Fruit fly (Drosophila melanogaster) whole organism, embryonic: ENCODE results near the gene CG31224.

Experiments
- Atf6 ChIP-seq: fragments of 200-800 bp; sonication (Bioruptor generic); IDR thresholded peaks from 2 replicates; pipeline ENCODE4 v1.3.6; 2022; ENCODE audit warnings: missing biosample characterization, missing genetic modification characterization
- B-H1 ChIP-seq: fragments of 200-800 bp; sonication (Bioruptor generic); IDR thresholded peaks from 3 replicates; pipeline ENCODE4 v1.3.6; 2022; ENCODE audit warnings: missing biosample characterization, missing genetic modification characterization
- BtbVII ChIP-seq: fragments of 200-800 bp; sonication (Bioruptor generic); optimal IDR thresholded peaks from 3 replicates; lab custom pipeline; 2017; ENCODE audit warnings: missing biosample characterization, mild to moderate bottlenecking, missing genetic modification characterization
- CG10979 ChIP-seq: fragments of 200-800 bp; sonication (Bioruptor generic); optimal IDR thresholded peaks from 2 replicates; lab custom pipeline; 2018; ENCODE audit warnings: missing biosample characterization, mild to moderate bottlenecking, missing genetic modification characterization, moderate library complexity
- CG11085 ChIP-seq: fragments of 200-800 bp; sonication (Bioruptor generic); IDR thresholded peaks from 2 replicates; pipeline ENCODE4 v1.3.6; 2022; ENCODE audit warnings: missing biosample characterization, missing genetic modification characterization
- CG17385 ChIP-seq: fragments of 200-800 bp; sonication (Bioruptor generic); optimal IDR thresholded peaks from 3 replicates; lab custom pipeline; 2018; ENCODE audit warnings: missing biosample characterization, mild to moderate bottlenecking, missing genetic modification characterization
- CG2199 ChIP-seq: fragments of 200-800 bp; sonication (Bioruptor generic); IDR thresholded peaks from 3 replicates; pipeline ENCODE4 v1.3.6; 2022; ENCODE audit warnings: missing biosample characterization, missing genetic modification characterization
- CG2712 ChIP-seq: fragments of 200-800 bp; optimal IDR thresholded peaks from 3 replicates; lab custom pipeline; 2019; ENCODE audit warnings: missing biosample characterization, mild to moderate bottlenecking, missing genetic modification characterization, moderate library complexity
- CG33557 ChIP-seq: fragments of 200-800 bp; sonication (Bioruptor generic); optimal IDR thresholded peaks from 2 replicates; lab custom pipeline; 2019; ENCODE audit warnings: missing biosample characterization, mild to moderate bottlenecking, missing genetic modification characterization, moderate library complexity
- CG6813 ChIP-seq: fragments of 200-800 bp; sonication (Bioruptor generic); optimal IDR thresholded peaks from 2 replicates; lab custom pipeline; 2017; ENCODE audit warnings: missing biosample characterization, missing genetic modification characterization, mild to moderate bottlenecking, moderate library complexity, missing genetic modification reagents
- CG7357 ChIP-seq: fragments of 200-800 bp; sonication (Bioruptor generic); IDR thresholded peaks from 3 replicates; pipeline ENCODE4 v1.3.6; 2022; ENCODE audit warnings: missing biosample characterization, missing genetic modification characterization
- CG8388 ChIP-seq: fragments of 200-800 bp; sonication (Bioruptor generic); optimal IDR thresholded peaks from 2 replicates; lab custom pipeline; 2019; ENCODE audit warnings: missing biosample characterization, mild to moderate bottlenecking, missing genetic modification characterization, moderate library complexity
- CG8924 ChIP-seq: fragments of 200-800 bp; optimal IDR thresholded peaks from 3 replicates; lab custom pipeline; 2019; ENCODE audit warnings: missing biosample characterization, mild to moderate bottlenecking, missing genetic modification characterization, moderate library complexity
- CG9437 ChIP-seq: fragments of 200-800 bp; sonication (Bioruptor generic); optimal IDR thresholded peaks from 2 replicates; lab custom pipeline; 2018; ENCODE audit warnings: missing biosample characterization, mild to moderate bottlenecking, missing genetic modification characterization
- CG9797 ChIP-seq: fragments of 200-800 bp; sonication (Bioruptor generic); optimal IDR thresholded peaks from 3 replicates; lab custom pipeline; 2018; ENCODE audit warnings: missing biosample characterization, mild to moderate bottlenecking, missing genetic modification characterization
- CG9932 ChIP-seq: fragments of 200-800 bp; sonication (Bioruptor generic); IDR thresholded peaks from 2 replicates; pipeline ENCODE4 v1.3.6; 2022; ENCODE audit warnings: missing biosample characterization, missing genetic modification characterization
- Deaf1 ChIP-seq: fragments of 200-800 bp; optimal IDR thresholded peaks from 3 replicates; lab custom pipeline; 2019; ENCODE audit warnings: missing biosample characterization, mild to moderate bottlenecking, missing genetic modification characterization, moderate library complexity
- Drgx ChIP-seq: fragments of 200-800 bp; sonication (Bioruptor generic); IDR thresholded peaks from 2 replicates; pipeline ENCODE4 v1.3.6; 2022; ENCODE audit warnings: missing biosample characterization, missing genetic modification characterization
- Mrtf ChIP-seq: fragments of 200-800 bp; sonication (Bioruptor generic); IDR thresholded peaks from 3 replicates; pipeline ENCODE4 v1.3.6; 2022; ENCODE audit warnings: missing biosample characterization, missing genetic modification characterization
- Nf-YC ChIP-seq: fragments of 200-800 bp; optimal IDR thresholded peaks from 3 replicates; lab custom pipeline; 2019; ENCODE audit warnings: missing biosample characterization, mild to moderate bottlenecking, missing genetic modification characterization, moderate library complexity
- Side ChIP-seq: fragments of 200-800 bp; sonication (Bioruptor generic); optimal IDR thresholded peaks from 2 replicates; lab custom pipeline; 2016; ENCODE audit warnings: missing biosample characterization, missing genetic modification characterization
- Ssrp ChIP-seq: fragments of 200-800 bp; sonication (Bioruptor generic); optimal IDR thresholded peaks from 2 replicates; lab custom pipeline; 2018; ENCODE audit warnings: missing biosample characterization, mild to moderate bottlenecking, missing genetic modification characterization, moderate library complexity
- Xrp1 ChIP-seq: fragments of 200-800 bp; sonication (Bioruptor generic); IDR thresholded peaks from 2 replicates; pipeline ENCODE4 v1.3.6; 2022; ENCODE audit warnings: missing biosample characterization, missing genetic modification characterization
- bbx ChIP-seq: fragments of 200-800 bp; sonication (Bioruptor generic); IDR thresholded peaks from 2 replicates; pipeline ENCODE4 v1.3.6; 2022; ENCODE audit warnings: missing biosample characterization, missing genetic modification characterization; ENCODE audit not compliant: partially characterized antibody
- br ChIP-seq: fragments of >200 bp; optimal IDR thresholded peaks from 2 replicates; lab custom pipeline; 2017
- bsh ChIP-seq, 2 experiments: fragments of 200-800 bp; sonication (Bioruptor generic); optimal IDR thresholded peaks; 2 replicates each; lab custom pipeline; 2017 to 2018; ENCODE audit warnings: mild to moderate bottlenecking in 2 of 2, missing biosample characterization in 2 of 2, missing genetic modification characterization in 2 of 2, moderate library complexity in 1 of 2
- corto ChIP-seq: fragments of 200-800 bp; sonication (Bioruptor generic); optimal IDR thresholded peaks from 2 replicates; lab custom pipeline; 2016; ENCODE audit warnings: missing biosample characterization, mild to moderate bottlenecking, missing genetic modification characterization, moderate library complexity
- dan ChIP-seq: fragments of 200-800 bp; sonication (Bioruptor generic); IDR thresholded peaks from 2 replicates; pipeline ENCODE4 v1.3.6; 2022; ENCODE audit warnings: missing biosample characterization, missing genetic modification characterization
- disco-r ChIP-seq: fragments of 200-800 bp; sonication (Bioruptor generic); optimal IDR thresholded peaks from 2 replicates; lab custom pipeline; 2016; ENCODE audit warnings: missing biosample characterization, missing genetic modification characterization
- dmrt99B ChIP-seq: fragments of 200-800 bp; sonication (Bioruptor generic); optimal IDR thresholded peaks from 2 replicates; lab custom pipeline; 2018; ENCODE audit warnings: missing biosample characterization, mild to moderate bottlenecking, missing genetic modification characterization, moderate library complexity
- esg ChIP-seq: fragments of 200-800 bp; sonication (Bioruptor generic); conservative IDR thresholded peaks from 2 replicates; pipeline ENCODE4 v1.3.6; 2022; ENCODE audit warnings: missing biosample characterization, missing genetic modification characterization
- ewg ChIP-seq: fragments of 200-800 bp; sonication (Bioruptor generic); optimal IDR thresholded peaks from 3 replicates; lab custom pipeline; 2017; ENCODE audit warnings: mild to moderate bottlenecking, missing biosample characterization, missing genetic modification reagents, missing genetic modification characterization
- ftz-f1 ChIP-seq: fragments of 200-800 bp; sonication (Bioruptor generic); optimal IDR thresholded peaks from 2 replicates; lab custom pipeline; 2016; ENCODE audit warnings: missing biosample characterization, missing genetic modification characterization
- gcm2 ChIP-seq: fragments of 200-800 bp; sonication (Bioruptor generic); optimal IDR thresholded peaks from 2 replicates; lab custom pipeline; 2016; ENCODE audit warnings: missing biosample characterization, missing genetic modification characterization
- gem ChIP-seq: fragments of 200-800 bp; sonication (Bioruptor generic); optimal IDR thresholded peaks from 2 replicates; lab custom pipeline; 2019; ENCODE audit warnings: missing biosample characterization, mild to moderate bottlenecking, missing genetic modification characterization, moderate library complexity
- gfzf ChIP-seq: fragments of 200-800 bp; sonication (Bioruptor generic); optimal IDR thresholded peaks from 2 replicates; lab custom pipeline; 2016; ENCODE audit warnings: missing biosample characterization, mild to moderate bottlenecking, missing genetic modification characterization, moderate library complexity
- hbn ChIP-seq: fragments of 200-800 bp; sonication (Bioruptor generic); IDR thresholded peaks from 2 replicates; pipeline ENCODE4 v1.3.6; 2022; ENCODE audit warnings: missing biosample characterization, missing genetic modification characterization; ENCODE audit not compliant: partially characterized antibody
- inv ChIP-seq: fragments of 200-800 bp; sonication (Bioruptor generic); IDR thresholded peaks from 2 replicates; pipeline ENCODE4 v1.3.6; 2022; ENCODE audit warnings: missing biosample characterization, missing genetic modification characterization; ENCODE audit not compliant: partially characterized antibody
- nerfin-1 ChIP-seq: fragments of 200-800 bp; sonication (Bioruptor generic); optimal IDR thresholded peaks from 3 replicates; lab custom pipeline; 2019; ENCODE audit warnings: missing biosample characterization, mild to moderate bottlenecking, missing genetic modification characterization, moderate library complexity
- org-1 ChIP-seq: fragments of 200-800 bp; sonication (Bioruptor generic); optimal IDR thresholded peaks from 2 replicates; lab custom pipeline; 2017; ENCODE audit warnings: missing biosample characterization, missing genetic modification characterization
- pan ChIP-seq, 4 experiments: fragments of >200 bp in 3 of 4; fragments of 200-800 bp in 1 of 4; sonication (Bioruptor generic) in 1 of 4; optimal IDR thresholded peaks in 3 of 4; IDR thresholded peaks in 1 of 4; 2 replicates each; pipeline versions ENCODE4 v1.3.6 to Lab custom; 2017 to 2022; ENCODE audit warnings: missing biosample characterization in 2 of 4, missing genetic modification characterization in 2 of 4, mixed read lengths in 1 of 4
- pzg ChIP-seq: fragments of 200-800 bp; sonication (Bioruptor generic); optimal IDR thresholded peaks from 3 replicates; lab custom pipeline; 2018; ENCODE audit warnings: missing biosample characterization, mild to moderate bottlenecking, missing genetic modification characterization, moderate library complexity
- schlank ChIP-seq: fragments of 200-800 bp; sonication (Bioruptor generic); optimal IDR thresholded peaks from 2 replicates; lab custom pipeline; 2018; ENCODE audit warnings: missing biosample characterization, mild to moderate bottlenecking, missing genetic modification characterization
- sens ChIP-seq: fragments of 200-800 bp; sonication (Bioruptor generic); peaks from one replicate; lab custom pipeline; 2016; ENCODE audit warnings: missing biosample characterization, missing genetic modification characterization
- ssp ChIP-seq: fragments of 200-800 bp; sonication (Bioruptor generic); IDR thresholded peaks from 2 replicates; pipeline ENCODE4 v1.3.6; 2022; ENCODE audit warnings: missing biosample characterization, missing genetic modification characterization
- stwl ChIP-seq: fragments of 200-800 bp; sonication (Bioruptor generic); optimal IDR thresholded peaks from 3 replicates; lab custom pipeline; 2018; ENCODE audit warnings: missing biosample characterization, mild to moderate bottlenecking, missing genetic modification characterization, moderate library complexity
- tap ChIP-seq: fragments of 200-800 bp; optimal IDR thresholded peaks from 3 replicates; lab custom pipeline; 2019; ENCODE audit warnings: missing biosample characterization, mild to moderate bottlenecking, missing genetic modification characterization, moderate library complexity
- unc-4 ChIP-seq: fragments of 200-800 bp; sonication (Bioruptor generic); IDR thresholded peaks from 2 replicates; pipeline ENCODE4 v1.3.6; 2022; ENCODE audit warnings: missing biosample characterization, missing genetic modification characterization; ENCODE audit not compliant: partially characterized antibody
- zfh2 ChIP-seq: fragments of 200-800 bp; sonication (Bioruptor generic); optimal IDR thresholded peaks from 2 replicates; lab custom pipeline; 2016; ENCODE audit warnings: missing biosample characterization, missing genetic modification characterization

CG31224 gene

DNA sequence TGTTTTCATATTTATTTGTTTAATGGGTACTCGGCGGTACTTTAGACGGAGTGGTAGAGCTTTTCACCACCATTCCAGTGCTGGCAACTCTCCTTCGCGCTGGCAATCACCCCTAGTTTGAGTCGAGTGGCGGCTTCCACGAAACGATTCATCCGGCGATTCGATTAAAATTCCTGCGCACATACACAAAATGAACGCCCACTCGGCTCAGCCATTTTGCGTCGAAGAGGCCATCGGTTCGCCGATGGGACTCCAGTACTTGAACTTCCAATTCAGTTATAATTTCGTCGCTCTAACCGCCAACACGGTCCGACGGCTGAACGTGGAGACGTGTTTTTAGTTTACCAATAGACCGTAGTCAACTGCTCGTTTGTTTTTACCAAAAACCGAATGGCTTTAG is 21.2 kb upstream of the CG31224 start, which contains the start of the genes CG46318 and ChT:
Gene CG46318, plus strand, starts transcription at position 273 of the 400 bp plus-strand sequence.
Gene ChT, plus strand, starts transcription at position 273 of the 400 bp plus-strand sequence.
- TF ChIP-seq Side (no peak), CG17385 (GFP tag; lab: Kevin White, UChicago) (no peak), CG2199 (no peak), corto (GFP tag; lab: Kevin White, UChicago) (no peak), B-H1 (GFP tag; lab: Robert Waterston, UW) (no peak), Nf-YC (tag; lab: Kevin White, UChicago) (peak; percentile 47), Drgx (GFP tag; lab: Robert Waterston, UW) (0 out of 2 replicates have a peak, but pooled peaks have one; percentile 6), Deaf1 (peak; percentile 86), tap (tag; lab: Kevin White, UChicago) (no peak), schlank (tag; lab: Kevin White, UChicago) (no peak), CG8924 (tag; lab: Kevin White, UChicago) (no peak), bbx (GFP tag; lab: Robert Waterston, UW) (no peak), CG6813 (GFP tag; lab: Kevin White, UChicago) (no peak), br (lab: Kevin White, UChicago) (no peak), dmrt99B (no peak), ewg (GFP tag; lab: Kevin White, UChicago) (peak; percentile 15), nerfin-1 (tag; lab: Kevin White, UChicago) (peak; percentile 68), unc-4 (GFP tag; lab: Robert Waterston, UW) (no peak), gfzf (no peak), bsh (GFP tag; optimal IDR thresholded peaks at IDR 0.05; lab: Kevin White, UChicago) (no peak)

DNA sequence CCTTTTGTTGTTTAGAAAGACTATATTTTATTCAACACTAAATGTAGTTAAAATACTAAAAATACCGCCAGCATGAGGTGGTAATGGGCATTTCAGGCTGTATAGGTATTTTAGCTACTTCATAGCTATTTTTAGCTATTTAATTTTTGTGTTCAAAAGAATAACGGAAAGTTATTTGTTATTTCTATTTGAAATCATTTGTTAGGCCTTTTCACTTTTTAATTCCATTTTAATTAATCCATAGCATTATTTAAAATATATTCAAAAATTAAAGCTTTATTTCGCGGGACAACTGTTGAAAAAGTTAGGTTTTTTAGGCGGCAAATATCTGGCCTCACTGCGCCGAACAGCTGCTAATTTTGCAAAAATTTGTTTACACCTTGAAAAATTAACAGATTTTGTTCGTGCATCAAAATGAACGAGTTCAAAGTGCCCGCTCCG is 18.4 kb upstream of the CG31224 start, which contains the start of the genes dind and CG7706:
Gene dind, minus strand, starts transcription at position 40 of the 441 bp plus-strand sequence.
Gene CG7706, plus strand, starts transcription at position 319 of the 441 bp plus-strand sequence.
- no peak for TF ChIP-seq esg (GFP tag; lab: Robert Waterston, UW)
- TF ChIP-seq sens (GFP tag; lab: Kevin White, UChicago): peak; percentile 78
- no peak for TF ChIP-seq Atf6 (GFP tag; lab: Robert Waterston, UW)
- TF ChIP-seq BtbVII (GFP tag; lab: Kevin White, UChicago): no peak
- TF ChIP-seq dan: no peak
- no peak for TF ChIP-seq zfh2 (GFP tag; lab: Kevin White, UChicago)
- peak; percentile 40; the same call in 1 of the 3 replicates for TF ChIP-seq CG7357
- peak; percentile 6 for TF ChIP-seq CG10979 (tag; lab: Kevin White, UChicago)
- no peak for TF ChIP-seq br (lab: Kevin White, UChicago)
- TF ChIP-seq CG2712 (tag; lab: Kevin White, UChicago): no peak
- no peak for TF ChIP-seq B-H1 (GFP tag; lab: Robert Waterston, UW)
- TF ChIP-seq disco-r (GFP tag; lab: Kevin White, UChicago): no peak
- TF ChIP-seq Xrp1 (GFP tag; lab: Robert Waterston, UW): no peak
- peak; percentile 51 for TF ChIP-seq pzg
- no peak for TF ChIP-seq CG9932 (GFP tag; lab: Robert Waterston, UW)
- no peak for TF ChIP-seq Mrtf (GFP tag; lab: Robert Waterston, UW)
- TF ChIP-seq pan (optimal IDR thresholded peaks at IDR 0.05; lab: Kevin White, UChicago): no peak
- TF ChIP-seq pan (GFP tag; optimal IDR thresholded peaks at IDR 0.05 in 1 of 2, IDR thresholded peaks at IDR 0.05 in 1 of 2): no peak
- TF ChIP-seq CG8388 (GFP tag; lab: Kevin White, UChicago): no peak
- TF ChIP-seq ftz-f1: peak; percentile 26
- no peak for TF ChIP-seq gcm2 (GFP tag; lab: Kevin White, UChicago)
- TF ChIP-seq Ssrp (tag; lab: Kevin White, UChicago): no peak
- no peak for TF ChIP-seq CG11085 (GFP tag; lab: Robert Waterston, UW)
- no peak for TF ChIP-seq hbn (GFP tag; lab: Robert Waterston, UW)
- TF ChIP-seq stwl: peak; percentile 73
- no peak for TF ChIP-seq org-1 (GFP tag; lab: Kevin White, UChicago)
- peak; percentile 86 for TF ChIP-seq ssp
- no peak for TF ChIP-seq gem
- TF ChIP-seq CG33557 (GFP tag; lab: Kevin White, UChicago): no peak
- peak; percentile 59 for TF ChIP-seq CG9797 (GFP tag; lab: Kevin White, UChicago)
- TF ChIP-seq inv (GFP tag; lab: Robert Waterston, UW): no peak
- peak; percentile 7 for TF ChIP-seq CG9437 (GFP tag; lab: Kevin White, UChicago)
